Fruit fly (Drosophila melanogaster) whole organism, pupa: ENCODE data around the gene AstA-R1.

ENCODE experiments used
- CG12605 ChIP-seq: fragments of 200-800 bp; sonication (Bioruptor generic); IDR thresholded peaks from 2 replicates; pipeline ENCODE4 v1.3.6; 2022; ENCODE audit warnings: missing biosample characterization, missing genetic modification characterization
- CG14655 ChIP-seq: fragments of 200-800 bp; sonication (Bioruptor generic); optimal IDR thresholded peaks from 3 replicates; lab custom pipeline; 2017; ENCODE audit warnings: mild to moderate bottlenecking, missing biosample characterization, missing genetic modification reagents, missing genetic modification characterization
- CG15710 ChIP-seq: fragments of 200-800 bp; sonication (Bioruptor generic); optimal IDR thresholded peaks from 2 replicates; lab custom pipeline; 2018; ENCODE audit warnings: missing biosample characterization, mild to moderate bottlenecking, missing genetic modification characterization, moderate library complexity
- CG4496 ChIP-seq: fragments of 200-800 bp; sonication (Bioruptor generic); IDR thresholded peaks from 3 replicates; pipeline ENCODE4 v1.3.6; 2022; ENCODE audit warnings: missing biosample characterization, missing genetic modification characterization
- CG8159 ChIP-seq: fragments of 200-800 bp; sonication (Bioruptor generic); optimal IDR thresholded peaks from 3 replicates; lab custom pipeline; 2018; ENCODE audit warnings: missing biosample characterization, mild to moderate bottlenecking, missing genetic modification characterization, moderate library complexity
- CG8301 ChIP-seq: fragments of 200-800 bp; sonication (Bioruptor generic); optimal IDR thresholded peaks from 2 replicates; lab custom pipeline; 2018; ENCODE audit warnings: missing biosample characterization, mild to moderate bottlenecking, missing genetic modification characterization
- CG9948 ChIP-seq: fragments of 200-800 bp; sonication (Bioruptor generic); optimal IDR thresholded peaks from 2 replicates; lab custom pipeline; 2018; ENCODE audit warnings: missing biosample characterization, mild to moderate bottlenecking, missing genetic modification characterization, moderate library complexity
- Ets98B ChIP-seq: fragments of 200-800 bp; sonication (Bioruptor generic); IDR thresholded peaks from 2 replicates; pipeline ENCODE4 v1.3.6; 2022; ENCODE audit warnings: missing biosample characterization, missing genetic modification characterization

dm6 chrX:3694770-3695145 lies 120.4 kb downstream of the AstA-R1 start:
- TF ChIP-seq CG14655 = no peak
- no peak for TF ChIP-seq CG12605
- no peak for TF ChIP-seq CG8301 (tag; lab: Kevin White, UChicago)
- no peak; the same call in 2 of the 3 replicates for TF ChIP-seq CG4496 (GFP tag; lab: Robert Waterston, UW)
- TF ChIP-seq CG9948 = no peak
- TF ChIP-seq Ets98B (GFP tag; lab: Robert Waterston, UW) = no peak
- TF ChIP-seq CG15710 (tag; lab: Kevin White, UChicago) = no peak
- no peak for TF ChIP-seq CG8159 (tag; lab: Kevin White, UChicago)
